Fruit fly (Drosophila melanogaster) whole organism, wandering third instar larva: ENCODE measurements around the gene Srrm1.

Experiments
- Abd-B ChIP-seq: fragments of >200 bp; optimal IDR thresholded peaks from 2 replicates; lab custom pipeline; 2017; ENCODE audit warnings: missing biosample characterization, missing genetic modification characterization
- CG32264 ChIP-seq: fragments of 200-800 bp; sonication (Bioruptor generic); optimal IDR thresholded peaks from 2 replicates; lab custom pipeline; 2016; ENCODE audit warnings: missing biosample characterization, missing genetic modification characterization
- CG9705 ChIP-seq: fragments of 200-800 bp; sonication (Bioruptor generic); optimal IDR thresholded peaks from 2 replicates; lab custom pipeline; 2018; ENCODE audit warnings: missing biosample characterization, mild to moderate bottlenecking, missing genetic modification characterization
- CrebA ChIP-seq: fragments of 200-800 bp; sonication (Bioruptor generic); optimal IDR thresholded peaks from 2 replicates; lab custom pipeline; 2016; ENCODE audit warnings: missing biosample characterization, mild to moderate bottlenecking, missing genetic modification characterization, borderline replicate concordance
- Dfd ChIP-seq: fragments of >200 bp; optimal IDR thresholded peaks from 2 replicates; lab custom pipeline; 2017; ENCODE audit warnings: missing biosample characterization, missing genetic modification characterization
- Dif ChIP-seq: fragments of 200-275, 200-300 bp; sonication (Bioruptor generic); optimal IDR thresholded peaks from 2 replicates; lab custom pipeline; 2018; ENCODE audit warnings: missing biosample characterization, missing genetic modification characterization; ENCODE audit not compliant: partially characterized antibody
- GATAd ChIP-seq: sonication (Bioruptor generic); optimal IDR thresholded peaks from 2 replicates; lab custom pipeline; 2016; ENCODE audit warnings: missing biosample characterization, missing genetic modification characterization
- HLH106 ChIP-seq: fragments of 200-800 bp; optimal IDR thresholded peaks from 3 replicates; lab custom pipeline; 2019; ENCODE audit warnings: missing biosample characterization, mild to moderate bottlenecking, missing genetic modification characterization, moderate library complexity
- Hnf4 ChIP-seq: fragments of 200-800 bp; sonication (Bioruptor generic); optimal IDR thresholded peaks from 2 replicates; lab custom pipeline; 2016; ENCODE audit warnings: missing biosample characterization, mild to moderate bottlenecking, missing genetic modification characterization
- Hr78 ChIP-seq: fragments of >200 bp; optimal IDR thresholded peaks from 2 replicates; lab custom pipeline; 2017; ENCODE audit warnings: missing biosample characterization, missing genetic modification characterization
- Hr83 ChIP-seq: fragments of 200-300 bp; sonication (Bioruptor generic); optimal IDR thresholded peaks from 2 replicates; lab custom pipeline; 2016; ENCODE audit warnings: missing biosample characterization, mild to moderate bottlenecking, missing genetic modification characterization, moderate library complexity; ENCODE audit not compliant: poor library complexity, severe bottlenecking
- Jra ChIP-seq: sonication (Bioruptor generic); optimal IDR thresholded peaks from 2 replicates; lab custom pipeline; 2016; ENCODE audit warnings: missing biosample characterization, missing genetic modification characterization
- Mio ChIP-seq: sonication (Bioruptor generic); optimal IDR thresholded peaks from 2 replicates; lab custom pipeline; 2016; ENCODE audit warnings: missing biosample characterization, missing genetic modification characterization
- Myc ChIP-seq: fragments of >200 bp; optimal IDR thresholded peaks from 2 replicates; lab custom pipeline; 2017
- N ChIP-seq: fragments of >200 bp; optimal IDR thresholded peaks from 2 replicates; lab custom pipeline; 2018; ENCODE audit warnings: missing biosample characterization, missing external identifiers, missing genetic modification characterization
- Rel ChIP-seq, 2 experiments: fragments of 200-800 bp; sonication (Bioruptor generic) in 1 of 2; optimal IDR thresholded peaks; 2 replicates in 1 of 2; 3 replicates in 1 of 2; lab custom pipeline; 2016 to 2019; ENCODE audit warnings: mild to moderate bottlenecking in 2 of 2, missing biosample characterization in 2 of 2, missing genetic modification characterization in 2 of 2, moderate library complexity in 1 of 2
- Sp1 ChIP-seq: fragments of 200-800 bp; sonication (Bioruptor generic); optimal IDR thresholded peaks from 3 replicates; lab custom pipeline; 2019; ENCODE audit warnings: missing biosample characterization, mild to moderate bottlenecking, missing genetic modification characterization, moderate library complexity
- Vsx2 ChIP-seq: fragments of 200-300, 225-300 bp; sonication (Bioruptor generic); optimal IDR thresholded peaks from 2 replicates; lab custom pipeline; 2018; ENCODE audit warnings: missing biosample characterization, missing genetic modification characterization; ENCODE audit not compliant: partially characterized antibody
- br ChIP-seq: fragments of 200-800 bp; sonication (Bioruptor generic); optimal IDR thresholded peaks from 2 replicates; lab custom pipeline; 2016; ENCODE audit warnings: missing biosample characterization, missing genetic modification characterization
- brk ChIP-seq: fragments of 200-800 bp; sonication (Bioruptor generic); optimal IDR thresholded peaks from 2 replicates; lab custom pipeline; 2016; ENCODE audit warnings: missing biosample characterization, mild to moderate bottlenecking, missing genetic modification characterization
- dl ChIP-seq, 2 experiments: fragments of 175-275, 200-275 bp in 1 of 2; fragments of 200-275 bp in 1 of 2; sonication (Bioruptor generic); optimal IDR thresholded peaks; lab custom pipeline; 2018; ENCODE audit warnings: mild to moderate bottlenecking in 2 of 2, missing biosample characterization in 2 of 2, missing genetic modification characterization in 2 of 2, moderate library complexity in 2 of 2; ENCODE audit not compliant: partially characterized antibody in 2 of 2, insufficient read depth in 1 of 2
- dmrt93B ChIP-seq: fragments of 200-800 bp; sonication (Bioruptor generic); optimal IDR thresholded peaks from 2 replicates; lab custom pipeline; 2018; ENCODE audit warnings: missing biosample characterization, mild to moderate bottlenecking, missing genetic modification characterization
- dsf ChIP-seq: sonication (Bioruptor generic); optimal IDR thresholded peaks from 2 replicates; lab custom pipeline; 2016; ENCODE audit warnings: missing biosample characterization, missing genetic modification characterization, borderline replicate concordance
- ey ChIP-seq: fragments of 200-800 bp; sonication (Bioruptor generic); optimal IDR thresholded peaks from 2 replicates; lab custom pipeline; 2016; ENCODE audit warnings: missing biosample characterization, missing genetic modification characterization
- foxo ChIP-seq, 2 experiments: fragments of 200-800 bp; sonication (Bioruptor generic); optimal IDR thresholded peaks; 2 replicates in 1 of 2; 3 replicates in 1 of 2; lab custom pipeline; 2016 to 2017; ENCODE audit warnings: missing biosample characterization in 2 of 2, missing genetic modification characterization in 2 of 2
- fru ChIP-seq: fragments of 200-800 bp; sonication (Bioruptor generic); optimal IDR thresholded peaks from 3 replicates; lab custom pipeline; 2016; ENCODE audit warnings: missing biosample characterization, mild to moderate bottlenecking, missing genetic modification characterization
- h ChIP-seq: fragments of 200-800 bp; sonication (Bioruptor generic); optimal IDR thresholded peaks from 3 replicates; lab custom pipeline; 2016; ENCODE audit warnings: missing biosample characterization, mild to moderate bottlenecking, missing genetic modification characterization
- jim ChIP-seq: fragments of 175-275, 200-325 bp; sonication (Bioruptor generic); optimal IDR thresholded peaks from 2 replicates; lab custom pipeline; 2016; ENCODE audit warnings: missing biosample characterization, mild to moderate bottlenecking, missing genetic modification characterization
- lola ChIP-seq: fragments of >200 bp; optimal IDR thresholded peaks from 2 replicates; lab custom pipeline; 2017; ENCODE audit warnings: missing biosample characterization, missing genetic modification characterization
- pan ChIP-seq: fragments of >200 bp; optimal IDR thresholded peaks from 2 replicates; lab custom pipeline; 2017
- psq ChIP-seq: fragments of 200-800 bp; sonication (Bioruptor generic); optimal IDR thresholded peaks from 3 replicates; lab custom pipeline; 2017; ENCODE audit warnings: missing biosample characterization, mild to moderate bottlenecking, missing genetic modification characterization, moderate library complexity
- rgr ChIP-seq: fragments of 200-800 bp; sonication (Bioruptor generic); optimal IDR thresholded peaks from 3 replicates; lab custom pipeline; 2016; ENCODE audit warnings: missing biosample characterization, mild to moderate bottlenecking, missing genetic modification characterization
- sage ChIP-seq: fragments of 200-800 bp; sonication (Bioruptor generic); optimal IDR thresholded peaks from 2 replicates; lab custom pipeline; 2016; ENCODE audit warnings: missing biosample characterization, mild to moderate bottlenecking, missing genetic modification characterization
- sv ChIP-seq: fragments of 200-800 bp; sonication (Bioruptor generic); optimal IDR thresholded peaks from 3 replicates; lab custom pipeline; 2016; ENCODE audit warnings: missing biosample characterization, missing genetic modification characterization
- tai ChIP-seq: sonication (Bioruptor generic); optimal IDR thresholded peaks from 2 replicates; lab custom pipeline; 2016; ENCODE audit warnings: missing biosample characterization, missing genetic modification characterization
- usp ChIP-seq: fragments of >200 bp; optimal IDR thresholded peaks from 2 replicates; lab custom pipeline; 2017; ENCODE audit warnings: missing biosample characterization, missing genetic modification characterization
- woc ChIP-seq: sonication (Bioruptor generic); optimal IDR thresholded peaks from 2 replicates; lab custom pipeline; 2016; ENCODE audit warnings: missing biosample characterization, mild to moderate bottlenecking, missing genetic modification characterization

The Srrm1 gene

dm6 chr3L:13022160-13022853 is 14.3 kb upstream of the Srrm1 start, which contains the start of gene Adk2:
Gene Adk2 (minus strand): TSS chr3L:13022688.
- TF ChIP-seq rgr (peak; percentile 40), Hr78 (GFP tag; lab: Kevin White, UChicago) (no peak), lola (GFP tag; lab: Kevin White, UChicago) (no peak), CG32264 (GFP tag; lab: Kevin White, UChicago) (no peak), pan (lab: Kevin White, UChicago) (no peak), Mio (GFP tag; lab: Kevin White, UChicago) (no peak), Hr83 (GFP tag; lab: Kevin White, UChicago) (peak; percentile 39), Rel (GFP tag; optimal IDR thresholded peaks at IDR 0.05; lab: Kevin White, UChicago) (no peak), Rel (tag; optimal IDR thresholded peaks at IDR 0.05; lab: Kevin White, UChicago) (peak; percentile 78), Jra (GFP tag; lab: Kevin White, UChicago) (no peak), ey (GFP tag; lab: Kevin White, UChicago) (no peak), CG9705 (GFP tag; lab: Kevin White, UChicago) (no peak), dl (GFP tag; optimal IDR thresholded peaks at IDR 0.05; lab: Kevin White, UChicago; ENCODE audit: insufficient read depth in 1 of 2, partially characterized antibody in 2 of 2) (no peak), Abd-B (GFP tag; lab: Kevin White, UChicago) (no peak), h (peak; percentile 10), foxo (GFP tag; optimal IDR thresholded peaks at IDR 0.05; lab: Kevin White, UChicago) (no peak), brk (GFP tag; lab: Kevin White, UChicago) (no peak), dmrt93B (GFP tag; lab: Kevin White, UChicago) (no peak), HLH106 (no peak), Dfd (GFP tag; lab: Kevin White, UChicago) (no peak)

dm6 chr3L:13022854-13023560 is 13.6 kb upstream of the Srrm1 start, which contains the start of gene RpS12:
Gene RpS12 (plus strand): TSS chr3L:13023352.
- TF ChIP-seq Hr78 (GFP tag; lab: Kevin White, UChicago) (peak; percentile 18), tai (GFP tag; lab: Kevin White, UChicago) (peak; percentile 70), Jra (GFP tag; lab: Kevin White, UChicago) (peak; percentile 40), rgr (peak; percentile 79), sv (peak; percentile 82), Myc (lab: Kevin White, UChicago) (peak; percentile 61), Hnf4 (GFP tag; lab: Kevin White, UChicago) (peak; percentile 71), CG9705 (GFP tag; lab: Kevin White, UChicago) (peak; percentile 79), Vsx2 (GFP tag; lab: Kevin White, UChicago) (no peak), lola (GFP tag; lab: Kevin White, UChicago) (no peak), dl (GFP tag; optimal IDR thresholded peaks at IDR 0.05; lab: Kevin White, UChicago; ENCODE audit: insufficient read depth in 1 of 2, partially characterized antibody in 2 of 2) (no peak), N (GFP tag; lab: Kevin White, UChicago) (peak; percentile 87), pan (lab: Kevin White, UChicago) (no peak), HLH106 (peak; percentile 50), sage (GFP tag; lab: Kevin White, UChicago) (peak; percentile 36), dmrt93B (GFP tag; lab: Kevin White, UChicago) (peak; percentile 81), Dif (GFP tag; lab: Kevin White, UChicago) (peak; percentile 32), h (peak; percentile 58), br (GFP tag; lab: Kevin White, UChicago) (peak; percentile 57), usp (GFP tag; lab: Kevin White, UChicago) (no peak), Mio (GFP tag; lab: Kevin White, UChicago) (peak; percentile 57), Dfd (GFP tag; lab: Kevin White, UChicago) (no peak), fru (GFP tag; lab: Kevin White, UChicago) (peak; percentile 61), Sp1 (GFP tag; lab: Kevin White, UChicago) (peak; percentile 78), Rel (GFP tag; optimal IDR thresholded peaks at IDR 0.05; lab: Kevin White, UChicago) (no peak), Rel (tag; optimal IDR thresholded peaks at IDR 0.05; lab: Kevin White, UChicago) (peak; percentile 39), Hr83 (GFP tag; lab: Kevin White, UChicago) (peak; percentile 96), brk (GFP tag; lab: Kevin White, UChicago) (peak; percentile 56), CG32264 (GFP tag; lab: Kevin White, UChicago) (no peak), woc (GFP tag; lab: Kevin White, UChicago) (peak; percentile 61), psq (peak; percentile 56), CrebA (GFP tag; lab: Kevin White, UChicago) (no peak), GATAd (GFP tag; lab: Kevin White, UChicago) (no peak), dsf (peak; percentile 40), foxo (GFP tag; optimal IDR thresholded peaks at IDR 0.05; lab: Kevin White, UChicago) (peak in 1 of 2 experiments; percentile 63), jim (GFP tag; lab: Kevin White, UChicago) (no peak), ey (GFP tag; lab: Kevin White, UChicago) (peak; percentile 27)
- TF ChIP-seq, all 38 proteins: peak for 26
